Worm (Caenorhabditis elegans) whole organism, L2 larva: ENCODE results near the gene tif-1A.

Experiments
- aly-2 ChIP-seq: fragments of 150-350 bp; optimal IDR thresholded peaks from 2 replicates; lab custom pipeline; 2014; ENCODE audit warnings: missing biosample characterization, missing genetic modification characterization
- fos-1 ChIP-seq: fragments of 150-350 bp; optimal IDR thresholded peaks from 2 replicates; lab custom pipeline; 2014; ENCODE audit warnings: missing biosample characterization, missing genetic modification characterization

- TF ChIP-seq fos-1 (tag; lab: Kevin White, UChicago): no peak
- no peak for TF ChIP-seq aly-2 (tag; lab: Kevin White, UChicago)
Measured at ce11 chrIII:4005446-4006192, 1.7 kb upstream of the tif-1A start, which contains the start of gene pxd-1.
